Worm (Caenorhabditis elegans) whole organism, L3 larva: ENCODE data around the gene F07A11.4.

Experiments
- R02D3.7 ChIP-seq: fragments of 150-350 bp; optimal IDR thresholded peaks from 2 replicates; lab custom pipeline; 2014; ENCODE audit warnings: missing biosample characterization, missing genetic modification characterization
- ZK546.5 ChIP-seq: sonication (generic microtip); optimal IDR thresholded peaks from 2 replicates; lab custom pipeline; 2017; ENCODE audit warnings: missing biosample characterization, missing genetic modification characterization
- aly-2 ChIP-seq: fragments of 150-350 bp; optimal IDR thresholded peaks from 2 replicates; lab custom pipeline; 2014; ENCODE audit warnings: missing biosample characterization, missing genetic modification characterization
- ama-1 ChIP-seq: fragments of 150-350 bp; optimal IDR thresholded peaks from 2 replicates; lab custom pipeline; 2018
- ceh-16 ChIP-seq: sonication (generic microtip); optimal IDR thresholded peaks from 2 replicates; lab custom pipeline; 2017; ENCODE audit warnings: missing biosample characterization, missing genetic modification characterization
- ceh-28 ChIP-seq: fragments of 150-350 bp; optimal IDR thresholded peaks from 2 replicates; lab custom pipeline; 2014; ENCODE audit warnings: missing biosample characterization, missing genetic modification reagents, missing genetic modification characterization
- ceh-82 ChIP-seq: fragments of 150-350 bp; optimal IDR thresholded peaks from 2 replicates; lab custom pipeline; 2014; ENCODE audit warnings: missing biosample characterization, missing genetic modification characterization
- ceh-9 ChIP-seq: sonication (generic microtip); optimal IDR thresholded peaks from 2 replicates; lab custom pipeline; 2018; ENCODE audit warnings: missing biosample characterization, missing genetic modification characterization
- daf-12 ChIP-seq: fragments of 150-350 bp; optimal IDR thresholded peaks from 2 replicates; lab custom pipeline; 2014; ENCODE audit warnings: missing biosample characterization, missing genetic modification reagents, missing genetic modification characterization
- egl-27 ChIP-seq: sonication (generic microtip); optimal IDR thresholded peaks from 4 replicates; lab custom pipeline; 2017; ENCODE audit warnings: missing biosample characterization, missing genetic modification reagents, missing genetic modification characterization
- egl-5 ChIP-seq: fragments of 150-350 bp; optimal IDR thresholded peaks from 2 replicates; lab custom pipeline; 2017; ENCODE audit warnings: missing biosample characterization, missing genetic modification reagents, missing genetic modification characterization, inconsistent platforms
- elt-1 ChIP-seq: fragments of 150-350 bp; optimal IDR thresholded peaks from 2 replicates; lab custom pipeline; 2014; ENCODE audit warnings: missing biosample characterization, missing genetic modification characterization
- elt-2 ChIP-seq: sonication (generic microtip); optimal IDR thresholded peaks from 2 replicates; lab custom pipeline; 2016; ENCODE audit warnings: missing genetic modification reagents, mild to moderate bottlenecking, missing genetic modification characterization, missing compliant biosample characterization
- elt-3 ChIP-seq, 3 experiments: fragments of 150-350 bp in 1 of 3; sonication (generic microtip) in 2 of 3; optimal IDR thresholded peaks; 2 replicates in 2 of 3; 4 replicates in 1 of 3; lab custom pipeline; 2014 to 2017; ENCODE audit warnings: missing biosample characterization in 3 of 3, missing genetic modification characterization in 3 of 3
- eor-1 ChIP-seq, 2 experiments: fragments of 150-350 bp; optimal IDR thresholded peaks; 2 replicates each; lab custom pipeline; 2014 to 2018; ENCODE audit warnings: missing biosample characterization in 2 of 2, missing genetic modification characterization in 2 of 2
- fkh-10 ChIP-seq: sonication (generic microtip); optimal IDR thresholded peaks from 2 replicates; lab custom pipeline; 2017; ENCODE audit warnings: missing biosample characterization, missing genetic modification reagents, missing genetic modification characterization
- fkh-2 ChIP-seq: fragments of 150-350 bp; optimal IDR thresholded peaks from 2 replicates; lab custom pipeline; 2014; ENCODE audit warnings: missing biosample characterization, missing genetic modification reagents, missing genetic modification characterization
- fos-1 ChIP-seq: fragments of 150-350 bp; optimal IDR thresholded peaks from 2 replicates; lab custom pipeline; 2014; ENCODE audit warnings: missing biosample characterization, missing genetic modification characterization
- hmg-11 ChIP-seq: sonication (generic microtip); optimal IDR thresholded peaks from 2 replicates; lab custom pipeline; 2016; ENCODE audit warnings: missing genetic modification characterization, missing compliant biosample characterization
- jun-1 ChIP-seq: fragments of 150-350 bp; optimal IDR thresholded peaks from 2 replicates; lab custom pipeline; 2014; ENCODE audit warnings: missing biosample characterization, missing genetic modification reagents, missing genetic modification characterization
- lin-15B ChIP-seq: fragments of 150-350 bp; optimal IDR thresholded peaks from 2 replicates; lab custom pipeline; 2014; ENCODE audit warnings: missing biosample characterization, missing genetic modification characterization
- lin-39 ChIP-seq: fragments of 150-350 bp; optimal IDR thresholded peaks from 2 replicates; lab custom pipeline; 2018; ENCODE audit warnings: missing biosample characterization, missing genetic modification reagents, missing genetic modification characterization
- lsy-12 ChIP-seq: sonication (generic microtip); optimal IDR thresholded peaks from 2 replicates; lab custom pipeline; 2016; ENCODE audit warnings: mild to moderate bottlenecking, missing genetic modification characterization, missing compliant biosample characterization
- mdl-1 ChIP-seq: fragments of 150-350 bp; optimal IDR thresholded peaks from 2 replicates; lab custom pipeline; 2014; ENCODE audit warnings: missing biosample characterization, missing genetic modification characterization
- mml-1 ChIP-seq: fragments of 150-350 bp; sonication (generic microtip); optimal IDR thresholded peaks from 3 replicates; lab custom pipeline; 2014; ENCODE audit warnings: missing biosample characterization, missing genetic modification characterization
- nfya-1 ChIP-seq: sonication (generic microtip); optimal IDR thresholded peaks from 2 replicates; lab custom pipeline; 2017; ENCODE audit warnings: missing genetic modification characterization, mild to moderate bottlenecking, missing compliant biosample characterization, antibody characterized with exemption, moderate library complexity; ENCODE audit not compliant: insufficient read depth
- nhr-11 ChIP-seq: fragments of 150-350 bp; optimal IDR thresholded peaks from 2 replicates; lab custom pipeline; 2014; ENCODE audit warnings: missing biosample characterization, missing genetic modification characterization
- nhr-12 ChIP-seq: fragments of 150-350 bp; optimal IDR thresholded peaks from 2 replicates; lab custom pipeline; 2014; ENCODE audit warnings: missing biosample characterization, missing genetic modification characterization
- nhr-23 ChIP-seq: fragments of 150-350 bp; optimal IDR thresholded peaks from 2 replicates; lab custom pipeline; 2014; ENCODE audit warnings: missing biosample characterization, missing genetic modification reagents, missing genetic modification characterization
- nhr-237 ChIP-seq: fragments of 150-350 bp; optimal IDR thresholded peaks from 2 replicates; lab custom pipeline; 2014; ENCODE audit warnings: missing biosample characterization, missing genetic modification characterization
- nhr-25 ChIP-seq: sonication (generic microtip); optimal IDR thresholded peaks from 2 replicates; lab custom pipeline; 2017; ENCODE audit warnings: missing biosample characterization, missing genetic modification characterization
- nhr-28 ChIP-seq: fragments of 150-350 bp; optimal IDR thresholded peaks from 2 replicates; lab custom pipeline; 2014; ENCODE audit warnings: missing biosample characterization, missing genetic modification characterization
- nhr-43 ChIP-seq: sonication (generic microtip); optimal IDR thresholded peaks from 2 replicates; lab custom pipeline; 2016; ENCODE audit warnings: mild to moderate bottlenecking, missing genetic modification characterization, missing compliant biosample characterization; ENCODE audit not compliant: poor library complexity, severe bottlenecking
- nhr-67 ChIP-seq: fragments of 150-350 bp; optimal IDR thresholded peaks from 2 replicates; lab custom pipeline; 2014; ENCODE audit warnings: missing biosample characterization, missing genetic modification characterization
- nhr-76 ChIP-seq: fragments of 150-350 bp; sonication (generic microtip); optimal IDR thresholded peaks from 5 replicates; lab custom pipeline; 2014; ENCODE audit warnings: missing biosample characterization, missing genetic modification characterization
- nhr-77 ChIP-seq: fragments of 150-350 bp; optimal IDR thresholded peaks from 2 replicates; lab custom pipeline; 2014; ENCODE audit warnings: missing biosample characterization, missing genetic modification characterization
- pha-4 ChIP-seq: fragments of 150-350 bp; optimal IDR thresholded peaks from 2 replicates; lab custom pipeline; 2014; ENCODE audit warnings: missing biosample characterization, missing genetic modification reagents, missing genetic modification characterization
- pqm-1 ChIP-seq: fragments of 150-350 bp; optimal IDR thresholded peaks from 2 replicates; lab custom pipeline; 2017; ENCODE audit warnings: missing biosample characterization, missing genetic modification characterization, inconsistent platforms
- sea-2 ChIP-seq: fragments of 150-350 bp; sonication (generic microtip); optimal IDR thresholded peaks from 4 replicates; lab custom pipeline; 2014; ENCODE audit warnings: missing biosample characterization, missing genetic modification reagents, missing genetic modification characterization
- skn-1 ChIP-seq: fragments of 150-350 bp; optimal IDR thresholded peaks from 2 replicates; lab custom pipeline; 2014; ENCODE audit warnings: missing biosample characterization, missing genetic modification characterization
- snpc-4 ChIP-seq: fragments of 150-350 bp; optimal IDR thresholded peaks from 2 replicates; lab custom pipeline; 2014; ENCODE audit warnings: missing biosample characterization, missing genetic modification characterization
- tbx-2 ChIP-seq: sonication (generic microtip); optimal IDR thresholded peaks from 2 replicates; lab custom pipeline; 2016; ENCODE audit warnings: mild to moderate bottlenecking, missing genetic modification characterization, missing compliant biosample characterization
- unc-39 ChIP-seq: sonication (generic microtip); optimal IDR thresholded peaks from 4 replicates; lab custom pipeline; 2017; ENCODE audit warnings: missing biosample characterization, missing genetic modification characterization
- unc-62 ChIP-seq: fragments of 150-350 bp; sonication (generic microtip); optimal IDR thresholded peaks from 4 replicates; lab custom pipeline; 2014; ENCODE audit warnings: missing biosample characterization, missing genetic modification reagents, missing genetic modification characterization
- zag-1 ChIP-seq: fragments of 150-350 bp; optimal IDR thresholded peaks from 2 replicates; lab custom pipeline; 2014; ENCODE audit warnings: missing biosample characterization, missing genetic modification characterization
- ztf-11 ChIP-seq: fragments of 150-350 bp; optimal IDR thresholded peaks from 2 replicates; lab custom pipeline; 2014; ENCODE audit warnings: missing biosample characterization, missing genetic modification characterization
- ztf-4 ChIP-seq: fragments of 150-350 bp; optimal IDR thresholded peaks from 2 replicates; lab custom pipeline; 2014; ENCODE audit warnings: missing biosample characterization, missing genetic modification characterization

Gene F07A11.4

ce11 chrII:11616333-11616942 is 15.6 kb downstream of the F07A11.4 start:
- TF ChIP-seq nhr-23 (tag; lab: Kevin White, UChicago) (peak; percentile 88), nhr-12 (tag; lab: Kevin White, UChicago) (no peak)
- TF ChIP-seq, all 47 proteins: peak for 1

ce11 chrII:11617715-11618114 is 16.9 kb downstream of the F07A11.4 start:
- TF ChIP-seq skn-1 (tag; lab: Kevin White, UChicago) (no peak), nhr-23 (tag; lab: Kevin White, UChicago) (peak; percentile 38), ama-1 (lab: Kevin White, UChicago) (peak; percentile 72), R02D3.7 (tag; lab: Kevin White, UChicago) (peak; percentile 16), egl-27 (tag; lab: Kevin White, UChicago) (peak; percentile 25), nhr-25 (tag; lab: Kevin White, UChicago) (peak; percentile 94), nfya-1 (tag; lab: Kevin White, UChicago) (peak; percentile 35), ztf-4 (tag; lab: Kevin White, UChicago) (no peak), nhr-237 (tag; lab: Kevin White, UChicago) (no peak), pha-4 (peak; percentile 67)

- TF ChIP-seq nhr-28 (no peak), egl-5 (tag; lab: Kevin White, UChicago) (no peak), nhr-25 (tag; lab: Kevin White, UChicago) (peak; percentile 90), nhr-43 (tag; lab: Kevin White, UChicago) (peak; percentile 89), snpc-4 (tag; lab: Kevin White, UChicago) (peak; percentile 3), lin-39 (tag; lab: Kevin White, UChicago) (peak; percentile 58), lin-15B (tag; lab: Kevin White, UChicago) (no peak), egl-27 (tag; lab: Kevin White, UChicago) (peak; percentile 22), ama-1 (lab: Kevin White, UChicago) (peak; percentile 62), hmg-11 (tag; lab: Kevin White, UChicago) (peak; percentile 40), ceh-28 (tag; lab: Kevin White, UChicago) (no peak), ceh-9 (tag; lab: Kevin White, UChicago) (no peak), fos-1 (tag; lab: Kevin White, UChicago) (no peak), ZK546.5 (tag; lab: Kevin White, UChicago) (no peak), fkh-10 (GFP tag; lab: Kevin White, UChicago) (no peak), lsy-12 (tag; lab: Kevin White, UChicago) (no peak), daf-12 (peak; percentile 69), tbx-2 (tag; lab: Kevin White, UChicago) (no peak), ztf-4 (tag; lab: Kevin White, UChicago) (no peak), mml-1 (tag; lab: Kevin White, UChicago) (no peak), ztf-11 (tag; lab: Kevin White, UChicago) (no peak), mdl-1 (tag; lab: Kevin White, UChicago) (peak; percentile 53), nfya-1 (tag; lab: Kevin White, UChicago) (peak; percentile 78), nhr-12 (tag; lab: Kevin White, UChicago) (no peak), elt-1 (tag; lab: Kevin White, UChicago) (no peak), pha-4 (peak; percentile 79), eor-1 (tag; optimal IDR thresholded peaks at IDR 0.05; lab: Kevin White, UChicago) (no peak), aly-2 (tag; lab: Kevin White, UChicago) (no peak), pqm-1 (tag; lab: Kevin White, UChicago) (peak; percentile 91), skn-1 (tag; lab: Kevin White, UChicago) (peak; percentile 8), sea-2 (GFP tag; lab: Kevin White, UChicago) (no peak), nhr-23 (tag; lab: Kevin White, UChicago) (peak; percentile 72), ceh-82 (no peak), elt-3 (tag; optimal IDR thresholded peaks at IDR 0.05; lab: Kevin White, UChicago) (peak in 1 of 3 experiments; percentile 30), nhr-11 (tag; lab: Kevin White, UChicago) (no peak), nhr-67 (no peak), unc-39 (tag; lab: Kevin White, UChicago) (no peak), jun-1 (tag; lab: Kevin White, UChicago) (peak; percentile 58), ceh-16 (tag; lab: Kevin White, UChicago) (no peak), nhr-76 (tag; lab: Kevin White, UChicago) (peak; percentile 88), unc-62 (GFP tag; lab: Kevin White, UChicago) (peak; percentile 83), elt-2 (tag; lab: Kevin White, UChicago) (peak; percentile 95), R02D3.7 (tag; lab: Kevin White, UChicago) (peak; percentile 0), nhr-77 (tag; lab: Kevin White, UChicago) (no peak), fkh-2 (tag; lab: Kevin White, UChicago) (no peak), zag-1 (tag; lab: Kevin White, UChicago) (no peak), nhr-237 (tag; lab: Kevin White, UChicago) (no peak)
Observed at ce11 chrII:11619171-11619570, 18.4 kb downstream of the F07A11.4 start.
